Fruit fly (Drosophila melanogaster): ENCODE measurements around the gene CG14621.
A peak's percentile ranks its signal among the peaks of the same experiment; 100 is the strongest.

dm6 chrX:22473520-22473919, 29.5 kb downstream of the CG14621 start, which contains the start of gene CG14618:
- no peak for TF ChIP-seq CG11617 (GFP tag; optimal IDR thresholded peaks at IDR 0.05)
- TF ChIP-seq kay (GFP tag; ENCODE audit: borderline replicate concordance) = peak; percentile 11
- TF ChIP-seq ovo (GFP tag; optimal IDR thresholded peaks at IDR 0.05) = no peak
- no peak for TF ChIP-seq Mnt (GFP tag; optimal IDR thresholded peaks at IDR 0.05)
- TF ChIP-seq cic (GFP tag; optimal IDR thresholded peaks at IDR 0.05) = no peak
- no peak for TF ChIP-seq toe (GFP tag; optimal IDR thresholded peaks at IDR 0.05)
- TF ChIP-seq CG33017 (tag; optimal IDR thresholded peaks at IDR 0.05) = no peak
- no peak for TF ChIP-seq CG12768 (GFP tag; optimal IDR thresholded peaks at IDR 0.05)
- no peak for TF ChIP-seq cnc (optimal IDR thresholded peaks at IDR 0.05)

Data from whole organism, adult.